Worm (Caenorhabditis elegans): ENCODE data around the gene Y40B10A.11.

DNA sequence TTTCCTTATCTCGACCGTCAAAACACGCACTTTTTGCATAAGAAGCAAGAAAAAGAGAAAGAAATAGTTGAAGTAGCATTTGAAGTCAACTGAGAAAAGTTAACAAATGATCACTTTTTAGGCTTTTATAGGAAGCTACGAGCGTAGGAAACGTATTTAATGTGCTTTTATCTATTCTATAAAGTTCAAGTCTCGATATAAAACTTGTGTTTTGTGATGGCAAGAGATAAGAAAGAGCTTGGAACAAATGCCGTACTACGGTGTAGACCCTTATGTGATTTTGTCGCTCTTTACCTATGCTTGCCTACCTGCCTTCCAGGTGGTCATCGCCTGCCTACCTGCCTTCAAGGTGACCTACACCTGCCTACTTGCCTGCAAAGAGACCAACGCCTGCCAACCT, 47.2 kb downstream of the Y40B10A.11 start, which contains the start of gene clec-206:
- TF ChIP-seq lin-39 (tag; optimal IDR thresholded peaks at IDR 0.05) (no peak), ZK546.5 (tag; optimal IDR thresholded peaks at IDR 0.05) (no peak), fos-1 (tag; optimal IDR thresholded peaks at IDR 0.05) (no peak), nhr-11 (tag; optimal IDR thresholded peaks at IDR 0.05) (no peak), ceh-82 (tag; optimal IDR thresholded peaks at IDR 0.05) (no peak), nhr-77 (tag; optimal IDR thresholded peaks at IDR 0.05) (no peak), mbf-1 (tag; optimal IDR thresholded peaks at IDR 0.05) (no peak), sem-4 (tag; optimal IDR thresholded peaks at IDR 0.05) (no peak), lin-13 (GFP tag; optimal IDR thresholded peaks at IDR 0.05) (no peak), egl-27 (tag; optimal IDR thresholded peaks at IDR 0.05) (no peak), nhr-6 (tag; optimal IDR thresholded peaks at IDR 0.05) (no peak), lsy-2 (tag; optimal IDR thresholded peaks at IDR 0.05) (no peak)

All from whole organism, L2 larva.